Worm (Caenorhabditis elegans) whole organism, young adult: ENCODE measurements around the gene rocf-1.
A peak's percentile ranks its signal among the peaks of the same experiment; 100 is the strongest.

Experiments
- B0035.1 ChIP-seq: sonication (generic microtip); optimal IDR thresholded peaks from 2 replicates; lab custom pipeline; 2016; ENCODE audit warnings: missing genetic modification characterization, mild to moderate bottlenecking, missing compliant biosample characterization, missing genotype, missing genetic modification reagents
- B0261.1 ChIP-seq: sonication (generic microtip); optimal IDR thresholded peaks from 2 replicates; lab custom pipeline; 2016; ENCODE audit warnings: mild to moderate bottlenecking, missing genetic modification characterization, moderate library complexity, missing compliant biosample characterization
- B0336.3 ChIP-seq: fragments of 200-800 bp; sonication (Bioruptor generic); IDR thresholded peaks from 2 replicates; pipeline ENCODE4 v1.3.6; 2022; ENCODE audit warnings: missing genetic modification characterization, missing compliant biosample characterization
- D2030.7 ChIP-seq: fragments of 200-800 bp; sonication (Bioruptor generic); IDR thresholded peaks from 2 replicates; pipeline ENCODE4 v1.3.6; 2022; ENCODE audit warnings: missing genetic modification reagents, missing genetic modification characterization, missing compliant biosample characterization
- F10E7.11 ChIP-seq: sonication (generic microtip); optimal IDR thresholded peaks from 2 replicates; lab custom pipeline; 2017; ENCODE audit warnings: mild to moderate bottlenecking, missing genetic modification characterization, moderate library complexity, missing compliant biosample characterization
- F22D6.2 ChIP-seq: sonication (generic microtip); optimal IDR thresholded peaks from 2 replicates; lab custom pipeline; 2016; ENCODE audit warnings: mild to moderate bottlenecking, missing genetic modification characterization, missing compliant biosample characterization
- F33H1.4 ChIP-seq: fragments of 200-800 bp; sonication (Bioruptor generic); IDR thresholded peaks from 2 replicates; pipeline ENCODE4 v1.3.6; 2022; ENCODE audit warnings: missing genetic modification reagents, missing genetic modification characterization, missing compliant biosample characterization
- F49E8.2 ChIP-seq: sonication (generic microtip); optimal IDR thresholded peaks from 3 replicates; lab custom pipeline; 2017; ENCODE audit warnings: missing genetic modification characterization, mild to moderate bottlenecking, missing compliant biosample characterization, antibody characterized with exemption, moderate library complexity; ENCODE audit not compliant: insufficient read depth
- F52B5.7 ChIP-seq: sonication (generic microtip); optimal IDR thresholded peaks from 2 replicates; lab custom pipeline; 2016; ENCODE audit warnings: mild to moderate bottlenecking, missing genetic modification characterization, missing compliant biosample characterization
- K11D2.4 ChIP-seq: fragments of 200-800 bp; sonication (Bioruptor generic); IDR thresholded peaks from 2 replicates; pipeline ENCODE4 v1.3.6; 2022; ENCODE audit warnings: missing genetic modification reagents, missing genetic modification characterization, missing compliant biosample characterization
- Y56A3A.18 ChIP-seq: fragments of 200-800 bp; sonication (Bioruptor generic); IDR thresholded peaks from 2 replicates; pipeline ENCODE4 v1.3.6; 2022; ENCODE audit warnings: missing genetic modification reagents, missing genetic modification characterization, missing compliant biosample characterization
- Y95B8A.8 ChIP-seq: fragments of 200-800 bp; sonication (Bioruptor generic); IDR thresholded peaks from 2 replicates; pipeline ENCODE4 v1.3.6; 2022; ENCODE audit warnings: missing genetic modification reagents, missing genetic modification characterization, missing compliant biosample characterization
- ZK185.1 ChIP-seq: sonication (generic microtip); optimal IDR thresholded peaks from 2 replicates; lab custom pipeline; 2016; ENCODE audit warnings: mild to moderate bottlenecking, missing genetic modification characterization, missing compliant biosample characterization; ENCODE audit not compliant: poor library complexity, severe bottlenecking
- ama-1 ChIP-seq, 3 experiments: fragments of 150-350 bp in 1 of 3; sonication (generic microtip) in 2 of 3; optimal IDR thresholded peaks; 2 replicates each; lab custom pipeline; 2014 to 2018; ENCODE audit warnings: missing biosample characterization in 2 of 3, missing genetic modification characterization in 2 of 3, missing genetic modification reagents in 2 of 3
- aptf-2 ChIP-seq: fragments of 200-800 bp; sonication (Bioruptor generic); conservative IDR thresholded peaks from 2 replicates; pipeline ENCODE4 v1.3.6; 2022; ENCODE audit warnings: missing genetic modification reagents, missing genetic modification characterization, missing compliant biosample characterization
- ccch-3 ChIP-seq: fragments of 200-800 bp; sonication (Bioruptor generic); optimal IDR thresholded peaks from 2 replicates; lab custom pipeline; 2018; ENCODE audit warnings: mild to moderate bottlenecking, missing genetic modification characterization, missing compliant biosample characterization
- cebp-2 ChIP-seq: fragments of 200-800 bp; sonication (Bioruptor generic); IDR thresholded peaks from 2 replicates; pipeline ENCODE4 v1.3.6; 2022; ENCODE audit warnings: missing genetic modification characterization, missing compliant biosample characterization
- ceh-27 ChIP-seq: fragments of 200-800 bp; sonication (Bioruptor generic); optimal IDR thresholded peaks from 2 replicates; lab custom pipeline; 2018; ENCODE audit warnings: mild to moderate bottlenecking, missing genetic modification characterization, moderate library complexity, missing compliant biosample characterization
- ceh-91 ChIP-seq: fragments of 200-800 bp; sonication (Bioruptor generic); IDR thresholded peaks from 2 replicates; pipeline ENCODE4 v1.3.6; 2022; ENCODE audit warnings: missing genetic modification reagents, missing genetic modification characterization, missing compliant biosample characterization
- die-1 ChIP-seq: sonication (generic microtip); optimal IDR thresholded peaks from 2 replicates; lab custom pipeline; 2016; ENCODE audit warnings: missing genotype, mild to moderate bottlenecking, missing genetic modification characterization, missing compliant biosample characterization
- dpff-1 ChIP-seq: sonication (generic microtip); optimal IDR thresholded peaks from 2 replicates; lab custom pipeline; 2017; ENCODE audit warnings: mild to moderate bottlenecking, missing genetic modification characterization, missing compliant biosample characterization
- egl-44 ChIP-seq: fragments of 200-800 bp; sonication (Bioruptor generic); IDR thresholded peaks from 2 replicates; pipeline ENCODE4 v1.3.6; 2022; ENCODE audit warnings: missing genetic modification reagents, missing genetic modification characterization, missing compliant biosample characterization
- hmg-1.2 ChIP-seq: fragments of 200-800 bp; sonication (Bioruptor generic); IDR thresholded peaks from 2 replicates; pipeline ENCODE4 v1.3.6; 2022; ENCODE audit warnings: missing genetic modification reagents, missing genetic modification characterization, missing compliant biosample characterization
- lin-54 ChIP-seq: fragments of 200-800 bp; sonication (Bioruptor generic); optimal IDR thresholded peaks from 2 replicates; lab custom pipeline; 2018; ENCODE audit warnings: mild to moderate bottlenecking, missing genetic modification characterization, missing compliant biosample characterization
- lsy-27 ChIP-seq: sonication (generic microtip); optimal IDR thresholded peaks from 2 replicates; lab custom pipeline; 2017; ENCODE audit warnings: missing genetic modification characterization, mild to moderate bottlenecking, missing compliant biosample characterization, antibody characterized with exemption, missing genotype, borderline replicate concordance; ENCODE audit not compliant: insufficient read depth
- madf-3 ChIP-seq: fragments of 200-800 bp; sonication (Bioruptor generic); IDR thresholded peaks from 2 replicates; pipeline ENCODE4 v1.3.6; 2022; ENCODE audit warnings: missing genetic modification reagents, missing genetic modification characterization, missing compliant biosample characterization
- mel-28 ChIP-seq: sonication (generic microtip); optimal IDR thresholded peaks from 2 replicates; lab custom pipeline; 2016; ENCODE audit warnings: borderline replicate concordance, mild to moderate bottlenecking, missing genetic modification characterization, missing compliant biosample characterization
- nfya-2 ChIP-seq: fragments of 200-800 bp; sonication (Bioruptor generic); IDR thresholded peaks from 2 replicates; pipeline ENCODE4 v1.3.6; 2022; ENCODE audit warnings: missing genetic modification reagents, missing genetic modification characterization, missing compliant biosample characterization
- nhr-27 ChIP-seq: fragments of 200-800 bp; sonication (Bioruptor generic); optimal IDR thresholded peaks from 2 replicates; lab custom pipeline; 2018; ENCODE audit warnings: mild to moderate bottlenecking, missing genetic modification characterization, moderate library complexity, missing compliant biosample characterization
- pbrm-1 ChIP-seq: fragments of 200-800 bp; sonication (Bioruptor generic); IDR thresholded peaks from 2 replicates; pipeline ENCODE4 v1.3.6; 2022; ENCODE audit warnings: missing genetic modification reagents, missing genetic modification characterization, missing compliant biosample characterization
- rpc-1 ChIP-seq, 2 experiments: fragments of 150-350 bp in 1 of 2; sonication (generic microtip) in 1 of 2; optimal IDR thresholded peaks; 2 replicates each; lab custom pipeline; 2014 to 2018; ENCODE audit warnings: missing biosample characterization in 1 of 2, missing genetic modification characterization in 1 of 2, missing genetic modification reagents in 1 of 2, missing genotype in 1 of 2
- sea-2 ChIP-seq: fragments of 200-800 bp; sonication (Bioruptor generic); IDR thresholded peaks from 2 replicates; pipeline ENCODE4 v1.3.6; 2022; ENCODE audit warnings: missing genetic modification characterization, missing compliant biosample characterization
- snpc-1.1 ChIP-seq: sonication (generic microtip); optimal IDR thresholded peaks from 2 replicates; lab custom pipeline; 2017; ENCODE audit warnings: missing genetic modification characterization, mild to moderate bottlenecking, missing compliant biosample characterization, antibody characterized with exemption, moderate library complexity, missing genotype, missing genetic modification reagents; ENCODE audit not compliant: insufficient read depth
- snpc-3.4 ChIP-seq: sonication (generic microtip); optimal IDR thresholded peaks from 2 replicates; lab custom pipeline; 2017; ENCODE audit warnings: missing genetic modification characterization, mild to moderate bottlenecking, missing compliant biosample characterization, antibody characterized with exemption, moderate library complexity, missing genotype, missing genetic modification reagents
- snpc-4 ChIP-seq, 5 experiments: fragments of 150-350 bp in 1 of 5; sonication (generic microtip) in 4 of 5; optimal IDR thresholded peaks; 2 replicates each; lab custom pipeline; 2014 to 2018; ENCODE audit warnings: missing genetic modification characterization in 5 of 5, missing biosample characterization in 3 of 5, antibody characterized with exemption in 2 of 5, mild to moderate bottlenecking in 2 of 5, missing compliant biosample characterization in 2 of 5, missing genotype in 2 of 5, moderate library complexity in 2 of 5, missing genetic modification reagents in 1 of 5
- tbp1 ChIP-seq: fragments of 200-800 bp; sonication (Bioruptor generic); optimal IDR thresholded peaks from 2 replicates; lab custom pipeline; 2018; ENCODE audit warnings: mild to moderate bottlenecking, missing genetic modification characterization, missing compliant biosample characterization
- tbx-9 ChIP-seq: sonication (generic microtip); optimal IDR thresholded peaks from 2 replicates; lab custom pipeline; 2016; ENCODE audit warnings: borderline replicate concordance, missing genetic modification characterization, inconsistent platforms, missing compliant biosample characterization
- xnd-1 ChIP-seq: sonication (generic microtip); optimal IDR thresholded peaks from 2 replicates; lab custom pipeline; 2016; ENCODE audit warnings: missing genotype, missing genetic modification reagents, missing genetic modification characterization, missing compliant biosample characterization
- ztf-18 ChIP-seq: sonication (generic microtip); optimal IDR thresholded peaks from 2 replicates; lab custom pipeline; 2016; ENCODE audit warnings: missing genotype, mild to moderate bottlenecking, missing genetic modification characterization, missing compliant biosample characterization
- ztf-28 ChIP-seq: fragments of 200-800 bp; sonication (Bioruptor generic); IDR thresholded peaks from 2 replicates; pipeline ENCODE4 v1.3.6; 2022; ENCODE audit warnings: missing genetic modification reagents, missing genetic modification characterization, missing compliant biosample characterization
- ztf-6 ChIP-seq: fragments of 200-800 bp; sonication (Bioruptor generic); IDR thresholded peaks from 2 replicates; pipeline ENCODE4 v1.3.6; 2022; ENCODE audit warnings: missing genetic modification reagents, missing genetic modification characterization, missing compliant biosample characterization

The rocf-1 gene

ce11 chrV:15480505-15481075 is 16.3 kb upstream of the rocf-1 start (continued):
- TF ChIP-seq F10E7.11 (tag; lab: Kevin White, UChicago) (no peak), snpc-4 (GFP tag; optimal IDR thresholded peaks at IDR 0.05; lab: Kevin White, UChicago) (peak; percentile 11), snpc-4 (tag; optimal IDR thresholded peaks at IDR 0.05; lab: Kevin White, UChicago) (no peak), aptf-2 (GFP tag; lab: Robert Waterston, UW) (no peak), B0035.1 (no peak), ama-1 (optimal IDR thresholded peaks at IDR 0.05; lab: Kevin White, UChicago) (no peak), ama-1 (GFP tag; optimal IDR thresholded peaks at IDR 0.05; lab: Kevin White, UChicago) (peak in 1 of 2 experiments; percentile 47), tbp1 (GFP tag; lab: Kevin White, UChicago) (peak; percentile 86), tbx-9 (no peak), snpc-3.4 (tag; lab: Kevin White, UChicago) (no peak), lsy-27 (tag; lab: Kevin White, UChicago) (no peak), ceh-27 (GFP tag; lab: Kevin White, UChicago) (no peak), B0336.3 (GFP tag; lab: Robert Waterston, UW) (no peak), ceh-91 (no peak), die-1 (tag; lab: Kevin White, UChicago) (peak; percentile 59), F49E8.2 (tag; lab: Kevin White, UChicago) (no peak), nhr-27 (tag; lab: Kevin White, UChicago) (no peak), pbrm-1 (GFP tag; lab: Robert Waterston, UW) (no peak), K11D2.4 (GFP tag; lab: Robert Waterston, UW) (no peak), D2030.7 (peak; percentile 40), mel-28 (tag; lab: Kevin White, UChicago) (no peak), sea-2 (GFP tag; lab: Robert Waterston, UW) (no peak), B0261.1 (tag; lab: Kevin White, UChicago) (peak; percentile 53), hmg-1.2 (GFP tag; lab: Robert Waterston, UW) (peak; percentile 28), xnd-1 (no peak), madf-3 (GFP tag; lab: Robert Waterston, UW) (no peak), rpc-1 (optimal IDR thresholded peaks at IDR 0.05; lab: Kevin White, UChicago) (peak; percentile 60), rpc-1 (tag; optimal IDR thresholded peaks at IDR 0.05; lab: Kevin White, UChicago) (peak; percentile 76), ztf-18 (tag; lab: Kevin White, UChicago) (peak; percentile 29), ztf-28 (no peak), ztf-6 (GFP tag; lab: Robert Waterston, UW) (no peak), egl-44 (GFP tag; lab: Robert Waterston, UW) (no peak), snpc-1.1 (tag; lab: Kevin White, UChicago) (no peak), F33H1.4 (GFP tag; lab: Robert Waterston, UW) (no peak), F52B5.7 (no peak), Y95B8A.8 (GFP tag; lab: Robert Waterston, UW) (no peak), cebp-2 (no peak), F22D6.2 (tag; lab: Kevin White, UChicago) (no peak), lin-54 (GFP tag; lab: Kevin White, UChicago) (no peak), ZK185.1 (no peak), ccch-3 (GFP tag; lab: Kevin White, UChicago) (no peak), nfya-2 (GFP tag; lab: Robert Waterston, UW) (no peak), dpff-1 (tag; lab: Kevin White, UChicago) (no peak), Y56A3A.18 (GFP tag; lab: Robert Waterston, UW) (no peak)
- TF ChIP-seq, all 124 proteins: peak for 15
